Fruit fly (Drosophila melanogaster) whole organism, embryonic: ENCODE results near the gene CG7342.

Experiments used
- CG6654 ChIP-seq: fragments of 200-800 bp; sonication (Bioruptor generic); optimal IDR thresholded peaks from 2 replicates; lab custom pipeline; 2017; ENCODE audit warnings: missing biosample characterization, mild to moderate bottlenecking, missing genetic modification characterization
- CG8290 ChIP-seq, 3 experiments: fragments of 200-800 bp; sonication (Bioruptor generic); optimal IDR thresholded peaks; 2 replicates each; lab custom pipeline; 2016 to 2019; ENCODE audit warnings: missing biosample characterization in 3 of 3, missing genetic modification characterization in 3 of 3, mild to moderate bottlenecking in 2 of 3, moderate library complexity in 1 of 3
- CG9876 ChIP-seq: fragments of 200-800 bp; sonication (Bioruptor generic); optimal IDR thresholded peaks from 2 replicates; lab custom pipeline; 2016; ENCODE audit warnings: missing biosample characterization, missing genetic modification characterization

DNA sequence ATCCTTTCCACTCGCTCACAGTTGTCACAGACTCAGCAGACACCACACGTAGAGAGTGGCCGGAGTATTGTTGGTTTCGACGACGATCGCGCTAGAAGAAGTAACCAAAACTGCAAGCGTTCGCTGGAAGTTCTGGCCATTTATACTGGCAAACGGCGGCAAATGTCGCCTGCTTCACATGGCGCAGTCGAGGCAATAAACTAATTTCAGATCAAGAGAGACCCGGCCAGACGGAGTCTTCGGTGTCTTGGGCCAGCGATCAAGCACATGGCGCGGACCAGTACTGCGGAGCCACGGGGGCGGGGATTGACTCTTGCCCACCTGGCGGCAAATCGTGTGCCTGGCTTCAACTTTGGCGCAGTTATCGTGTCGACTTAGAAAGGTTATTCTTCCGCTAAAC lies 4.3 kb upstream of the CG7342 start, which contains the start of gene Cpr92A:
- TF ChIP-seq CG9876 (GFP tag; lab: Kevin White, UChicago) (no peak), CG8290 (GFP tag; optimal IDR thresholded peaks at IDR 0.05; lab: Kevin White, UChicago) (no peak), CG8290 (tag; optimal IDR thresholded peaks at IDR 0.05; lab: Kevin White, UChicago) (no peak), CG6654 (GFP tag; lab: Kevin White, UChicago) (no peak)
